Worm (Caenorhabditis elegans): Measurements from ENCODE around the gene fkh-5.

DNA sequence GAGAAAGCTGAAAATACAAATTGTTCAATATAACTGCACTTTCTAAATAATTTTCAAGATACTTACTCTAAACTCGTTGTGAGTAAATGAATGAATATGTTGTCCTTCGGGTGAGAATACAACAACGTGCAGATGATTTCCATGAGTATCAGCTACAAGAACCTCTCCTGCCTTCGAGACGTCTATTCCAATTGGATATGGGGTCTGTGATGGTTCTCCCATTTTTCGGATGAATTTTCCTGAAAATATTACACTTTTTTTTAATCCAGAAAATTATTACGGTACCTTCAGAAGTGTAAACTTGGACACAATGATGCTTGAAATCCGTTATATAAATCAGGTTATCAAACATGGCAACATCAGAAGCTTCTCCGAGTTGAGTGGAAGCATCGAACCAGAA lies 50.9 kb downstream of the fkh-5 start:
- TF ChIP-seq nfya-1 (tag; optimal IDR thresholded peaks at IDR 0.05; ENCODE audit: borderline replicate concordance, insufficient read depth) (no peak), ceh-58 (GFP tag; IDR thresholded peaks at IDR 0.05) (no peak), nhr-120 (GFP tag; IDR thresholded peaks at IDR 0.05) (no peak), snpc-4 (GFP tag; optimal IDR thresholded peaks at IDR 0.05) (no peak), snpc-4 (tag; optimal IDR thresholded peaks at IDR 0.05) (no peak), unc-62 (GFP tag; optimal IDR thresholded peaks at IDR 0.05) (no peak), lin-35 (GFP tag; optimal IDR thresholded peaks at IDR 0.05) (no peak), B0019.2 (GFP tag; conservative IDR thresholded peaks at IDR 0.05) (no peak), pha-4 (tag; optimal IDR thresholded peaks at IDR 0.05) (no peak), rcor-1 (GFP tag; IDR thresholded peaks at IDR 0.05) (no peak), dpl-1 (GFP tag; optimal IDR thresholded peaks at IDR 0.05) (no peak), K12H6.12 (tag; optimal IDR thresholded peaks at IDR 0.05) (no peak), cebp-1 (GFP tag; IDR thresholded peaks at IDR 0.05) (no peak), cebp-1 (tag; optimal IDR thresholded peaks at IDR 0.05) (no peak), F49E8.2 (tag; optimal IDR thresholded peaks at IDR 0.05; ENCODE audit: insufficient read depth) (no peak)

All from whole organism, young adult.